Fruit fly (Drosophila melanogaster) whole organism, pupa: ENCODE data around the gene CG31075.

Experiments
- CG12605 ChIP-seq: fragments of 200-800 bp; sonication (Bioruptor generic); IDR thresholded peaks from 2 replicates; pipeline ENCODE4 v1.3.6; 2022; ENCODE audit warnings: missing biosample characterization, missing genetic modification characterization
- CG13204 ChIP-seq: fragments of 200-800 bp; sonication (Bioruptor generic); optimal IDR thresholded peaks from 2 replicates; lab custom pipeline; 2018; ENCODE audit warnings: missing biosample characterization, mild to moderate bottlenecking, missing genetic modification characterization, moderate library complexity
- CG14655 ChIP-seq: fragments of 200-800 bp; sonication (Bioruptor generic); optimal IDR thresholded peaks from 3 replicates; lab custom pipeline; 2017; ENCODE audit warnings: mild to moderate bottlenecking, missing biosample characterization, missing genetic modification reagents, missing genetic modification characterization
- CG17806 ChIP-seq: fragments of 200-800 bp; sonication (Bioruptor generic); optimal IDR thresholded peaks from 2 replicates; lab custom pipeline; 2018; ENCODE audit warnings: missing biosample characterization, mild to moderate bottlenecking, missing genetic modification characterization, moderate library complexity
- CG4496 ChIP-seq: fragments of 200-800 bp; sonication (Bioruptor generic); IDR thresholded peaks from 3 replicates; pipeline ENCODE4 v1.3.6; 2022; ENCODE audit warnings: missing biosample characterization, missing genetic modification characterization
- CG9948 ChIP-seq: fragments of 200-800 bp; sonication (Bioruptor generic); optimal IDR thresholded peaks from 2 replicates; lab custom pipeline; 2018; ENCODE audit warnings: missing biosample characterization, mild to moderate bottlenecking, missing genetic modification characterization, moderate library complexity
- EcR ChIP-seq: fragments of 200-800 bp; sonication (Bioruptor generic); optimal IDR thresholded peaks from 3 replicates; lab custom pipeline; 2019; ENCODE audit warnings: missing biosample characterization, missing genetic modification characterization, mild to moderate bottlenecking, moderate library complexity, missing genetic modification reagents
- Pif1B ChIP-seq: fragments of 200-800 bp; sonication (Bioruptor generic); optimal IDR thresholded peaks from 3 replicates; lab custom pipeline; 2016; ENCODE audit warnings: missing biosample characterization, missing genetic modification characterization
- gl ChIP-seq: fragments of 200-800 bp; sonication (Bioruptor generic); optimal IDR thresholded peaks from 2 replicates; lab custom pipeline; 2018; ENCODE audit warnings: missing biosample characterization, mild to moderate bottlenecking, missing genetic modification characterization

DNA sequence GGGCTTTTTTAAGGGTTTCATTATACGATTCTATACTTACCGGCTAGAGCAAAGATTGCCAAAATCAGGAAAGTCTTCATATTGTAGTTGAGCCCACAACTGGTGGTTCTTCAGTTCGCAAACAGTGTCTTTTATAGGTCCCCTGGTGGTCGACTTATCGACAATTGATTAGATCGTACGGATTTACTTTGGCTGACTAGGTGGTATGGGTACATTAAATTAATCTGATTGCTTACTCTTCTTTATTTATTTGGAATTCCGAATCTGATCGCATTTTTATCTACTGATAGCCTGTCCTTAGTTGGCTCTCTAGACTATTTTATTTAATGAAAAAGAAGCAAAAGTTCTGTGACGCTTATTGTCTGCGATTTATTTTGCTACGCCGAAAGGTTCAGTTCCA is 37.7 kb upstream of the CG31075 start, which contains the start of gene CG6271:
- TF ChIP-seq CG4496 (GFP tag; lab: Robert Waterston, UW) (no peak), Pif1B (GFP tag; lab: Kevin White, UChicago) (no peak), CG14655 (no peak), CG13204 (GFP tag; lab: Kevin White, UChicago) (no peak), EcR (GFP tag; lab: Kevin White, UChicago) (no peak), CG12605 (no peak), CG17806 (no peak), gl (no peak), CG9948 (tag; lab: Kevin White, UChicago) (no peak)
